Worm (Caenorhabditis elegans) whole organism, young adult: ENCODE results near the gene fbxb-19.

ENCODE experiments used
- Y95B8A.8 ChIP-seq: fragments of 200-800 bp; sonication (Bioruptor generic); IDR thresholded peaks from 2 replicates; pipeline ENCODE4 v1.3.6; 2022; ENCODE audit warnings: missing genetic modification reagents, missing genetic modification characterization, missing compliant biosample characterization
- akir-1 ChIP-seq: fragments of 200-800 bp; sonication (Bioruptor generic); optimal IDR thresholded peaks from 2 replicates; lab custom pipeline; 2018; ENCODE audit warnings: mild to moderate bottlenecking, missing genetic modification characterization, moderate library complexity, missing compliant biosample characterization
- dpl-1 ChIP-seq: fragments of 150-350 bp; optimal IDR thresholded peaks from 2 replicates; lab custom pipeline; 2014; ENCODE audit warnings: missing biosample characterization, missing genetic modification reagents, missing genetic modification characterization
- egl-18 ChIP-seq: fragments of 200-800 bp; sonication (Bioruptor generic); IDR thresholded peaks from 2 replicates; pipeline ENCODE4 v1.3.6; 2022; ENCODE audit warnings: missing genetic modification reagents, missing genetic modification characterization, missing compliant biosample characterization
- him-1 ChIP-seq: sonication (generic microtip); optimal IDR thresholded peaks from 2 replicates; lab custom pipeline; 2016; ENCODE audit warnings: missing genotype, missing genetic modification reagents, missing genetic modification characterization, missing compliant biosample characterization
- hmg-20 ChIP-seq: fragments of 200-800 bp; sonication (Bioruptor generic); IDR thresholded peaks from 2 replicates; pipeline ENCODE4 v1.3.6; 2022; ENCODE audit warnings: missing genetic modification reagents, missing genetic modification characterization, missing compliant biosample characterization
- lin-35 ChIP-seq, 3 experiments: fragments of 150-350 bp in 2 of 3; sonication (generic microtip) in 1 of 3; optimal IDR thresholded peaks; 2 replicates each; lab custom pipeline; 2014 to 2018; ENCODE audit warnings: missing biosample characterization in 3 of 3, missing genetic modification characterization in 3 of 3, missing genetic modification reagents in 3 of 3
- lir-1 ChIP-seq: fragments of 200-800 bp; sonication (Bioruptor generic); conservative IDR thresholded peaks from 2 replicates; pipeline ENCODE4 v1.3.6; 2022; ENCODE audit warnings: missing genetic modification reagents, missing genetic modification characterization, missing compliant biosample characterization
- mxl-1 ChIP-seq: sonication (generic microtip); optimal IDR thresholded peaks from 2 replicates; lab custom pipeline; 2016; ENCODE audit warnings: missing genetic modification characterization, missing compliant biosample characterization
- unc-62 ChIP-seq: fragments of 150-350 bp; optimal IDR thresholded peaks from 2 replicates; lab custom pipeline; 2014; ENCODE audit warnings: missing biosample characterization, missing genetic modification reagents, missing genetic modification characterization
- ztf-3 ChIP-seq: fragments of 200-800 bp; sonication (Bioruptor generic); optimal IDR thresholded peaks from 2 replicates; lab custom pipeline; 2018; ENCODE audit warnings: mild to moderate bottlenecking, missing genetic modification characterization, missing compliant biosample characterization

- no peak for TF ChIP-seq lin-35 (GFP tag; optimal IDR thresholded peaks at IDR 0.05; lab: Kevin White, UChicago)
- TF ChIP-seq dpl-1 = no peak
- no peak for TF ChIP-seq akir-1
- no peak for TF ChIP-seq egl-18
- no peak for TF ChIP-seq him-1 (tag; lab: Kevin White, UChicago)
- TF ChIP-seq hmg-20 = no peak
- TF ChIP-seq Y95B8A.8 (GFP tag; lab: Robert Waterston, UW) = no peak
- no peak for TF ChIP-seq mxl-1 (tag; lab: Kevin White, UChicago)
- no peak for TF ChIP-seq ztf-3 (GFP tag; lab: Kevin White, UChicago)
- no peak for TF ChIP-seq lir-1
- no peak for TF ChIP-seq unc-62 (GFP tag; lab: Kevin White, UChicago)
Observed at ce11 chrII:1679081-1679480, 9.9 kb downstream of the fbxb-19 start, which contains the start of gene irld-36.
